Worm (Caenorhabditis elegans): Measurements from ENCODE around the gene mec-14.

The mec-14 gene

ce11 chrIII:7155631-7156030 lies 37.2 kb downstream of the mec-14 start (continued):
- peak; percentile 80 for TF ChIP-seq F37D6.2 (tag; optimal IDR thresholded peaks at IDR 0.05)
- no peak for TF ChIP-seq mxl-2 (GFP tag; conservative IDR thresholded peaks at IDR 0.05)
- peak; percentile 88 to 90 for TF ChIP-seq lsy-2 (tag; optimal IDR thresholded peaks at IDR 0.05)
- peak; percentile 75 for TF ChIP-seq nhr-10 (tag; optimal IDR thresholded peaks at IDR 0.05)
- TF ChIP-seq mdl-1 (tag; optimal IDR thresholded peaks at IDR 0.05): peak; percentile 99
- peak; percentile 63 for TF ChIP-seq duxl-1 (tag; optimal IDR thresholded peaks at IDR 0.05; ENCODE audit: poor library complexity)
- TF ChIP-seq unc-39 (tag; optimal IDR thresholded peaks at IDR 0.05): no peak
- TF ChIP-seq nhr-237 (tag; optimal IDR thresholded peaks at IDR 0.05): peak; percentile 2
- TF ChIP-seq F10B5.3 (tag; optimal IDR thresholded peaks at IDR 0.05): no peak
- TF ChIP-seq zip-11 (GFP tag; IDR thresholded peaks at IDR 0.05): no peak
- TF ChIP-seq ztf-7 (tag; optimal IDR thresholded peaks at IDR 0.05): no peak
- TF ChIP-seq unc-62 (GFP tag; optimal IDR thresholded peaks at IDR 0.05 in 1 of 2): peak in 1 of 2 experiments; percentile 96
- no peak for TF ChIP-seq unc-62 (tag; optimal IDR thresholded peaks at IDR 0.05)
- TF ChIP-seq spr-1 (tag; optimal IDR thresholded peaks at IDR 0.05): peak; percentile 77
- peak; percentile 39 for TF ChIP-seq pqm-1 (tag; optimal IDR thresholded peaks at IDR 0.05)
- no peak for TF ChIP-seq ztf-11 (tag; optimal IDR thresholded peaks at IDR 0.05)
- TF ChIP-seq T20F7.1 (GFP tag; optimal IDR thresholded peaks at IDR 0.05): peak; percentile 77
- TF ChIP-seq unc-130 (GFP tag; optimal IDR thresholded peaks at IDR 0.05): no peak
- TF ChIP-seq dmd-6 (GFP tag; IDR thresholded peaks at IDR 0.05): peak; percentile 90
- TF ChIP-seq tra-1 (GFP tag; IDR thresholded peaks at IDR 0.05): peak; percentile 63
- TF ChIP-seq T26A8.4 (GFP tag; IDR thresholded peaks at IDR 0.05): peak; percentile 89
- peak; percentile 96 for TF ChIP-seq fkh-10 (GFP tag; optimal IDR thresholded peaks at IDR 0.05)
- no peak for TF ChIP-seq aly-2 (tag; optimal IDR thresholded peaks at IDR 0.05)
- no peak for TF ChIP-seq dmd-8 (GFP tag; IDR thresholded peaks at IDR 0.05)
- TF ChIP-seq aha-1 (tag): peak; percentile 93
- no peak for TF ChIP-seq F26F4.8 (GFP tag; conservative IDR thresholded peaks at IDR 0.05)
- TF ChIP-seq mes-2 (tag; optimal IDR thresholded peaks at IDR 0.05; ENCODE audit: poor library complexity, severe bottlenecking): peak; percentile 85
- TF ChIP-seq hif-1 (tag; optimal IDR thresholded peaks at IDR 0.05): peak; percentile 23 to 82
- peak; percentile 86 for TF ChIP-seq ceh-20 (GFP tag; IDR thresholded peaks at IDR 0.05)
- TF ChIP-seq lin-38 (GFP tag; IDR thresholded peaks at IDR 0.05): peak; percentile 69
- peak; percentile 95 for TF ChIP-seq lin-1 (GFP tag; IDR thresholded peaks at IDR 0.05)
- peak; percentile 94 for TF ChIP-seq mep-1 (tag; optimal IDR thresholded peaks at IDR 0.05)
- TF ChIP-seq nhr-76 (tag; optimal IDR thresholded peaks at IDR 0.05): peak; percentile 54
- peak; percentile 40 for TF ChIP-seq lir-3 (tag; optimal IDR thresholded peaks at IDR 0.05)
- TF ChIP-seq Y48G9A.11 (GFP tag; IDR thresholded peaks at IDR 0.05): no peak
- no peak for TF ChIP-seq tag-97 (GFP tag; IDR thresholded peaks at IDR 0.05)
- no peak for TF ChIP-seq daf-19 (GFP tag; conservative IDR thresholded peaks at IDR 0.05)
- TF ChIP-seq nhr-11 (tag; optimal IDR thresholded peaks at IDR 0.05): peak; percentile 81
- TF ChIP-seq zip-2 (tag; optimal IDR thresholded peaks at IDR 0.05): peak; percentile 59
- peak; percentile 85 for TF ChIP-seq gei-8 (GFP tag; optimal IDR thresholded peaks at IDR 0.05)
- no peak for TF ChIP-seq ceh-82 (tag; optimal IDR thresholded peaks at IDR 0.05)
- TF ChIP-seq rbr-2 (tag; optimal IDR thresholded peaks at IDR 0.05): peak; percentile 92
- TF ChIP-seq ceh-62 (tag; optimal IDR thresholded peaks at IDR 0.05): no peak
- peak; percentile 26 for TF ChIP-seq Y5F2A.4 (GFP tag; optimal IDR thresholded peaks at IDR 0.05)
- peak; percentile 70; the same call in 1 of the 2 replicates for TF ChIP-seq nhr-42 (GFP tag; IDR thresholded peaks at IDR 0.05)
- peak; percentile 54 for TF ChIP-seq zfp-2 (tag; optimal IDR thresholded peaks at IDR 0.05)
- peak; percentile 60 for TF ChIP-seq arid-1 (GFP tag; conservative IDR thresholded peaks at IDR 0.05)
- peak; percentile 82 for TF ChIP-seq nhr-102 (tag; optimal IDR thresholded peaks at IDR 0.05)
- no peak for TF ChIP-seq snpc-1.2 (GFP tag; IDR thresholded peaks at IDR 0.05)
- TF ChIP-seq mdt-29 (GFP tag; IDR thresholded peaks at IDR 0.05): peak; percentile 77
- peak; percentile 97 for TF ChIP-seq ctbp-1 (GFP tag; IDR thresholded peaks at IDR 0.05)
- peak; percentile 64; the same call in 1 of the 2 replicates for TF ChIP-seq dmd-9 (GFP tag; IDR thresholded peaks at IDR 0.05)

Data from whole organism, L4 larva.